Worm (Caenorhabditis elegans) whole organism, L2 larva: ENCODE data around the gene Y54G11A.19.

Experiments
- C34F6.9 ChIP-seq: fragments of 150-350 bp; optimal IDR thresholded peaks from 2 replicates; lab custom pipeline; 2014; ENCODE audit warnings: missing biosample characterization, missing genetic modification characterization
- F13H6.1 ChIP-seq: sonication (generic microtip); optimal IDR thresholded peaks from 2 replicates; lab custom pipeline; 2016; ENCODE audit warnings: missing genetic modification characterization, missing compliant biosample characterization
- Y55F3AM.14 ChIP-seq: fragments of 200-800 bp; sonication (Bioruptor generic); optimal IDR thresholded peaks from 2 replicates; lab custom pipeline; 2018; ENCODE audit warnings: mild to moderate bottlenecking, missing genetic modification characterization, missing compliant biosample characterization
- ZK546.5 ChIP-seq: sonication (generic microtip); optimal IDR thresholded peaks from 2 replicates; lab custom pipeline; 2017; ENCODE audit warnings: missing biosample characterization, missing genetic modification characterization
- aly-2 ChIP-seq: fragments of 150-350 bp; optimal IDR thresholded peaks from 2 replicates; lab custom pipeline; 2014; ENCODE audit warnings: missing biosample characterization, missing genetic modification characterization
- ama-1 ChIP-seq: fragments of 150-350 bp; optimal IDR thresholded peaks from 2 replicates; lab custom pipeline; 2018; ENCODE audit warnings: inconsistent platforms
- blmp-1 ChIP-seq: sonication (generic microtip); optimal IDR thresholded peaks from 2 replicates; lab custom pipeline; 2017; ENCODE audit warnings: missing genetic modification characterization, mild to moderate bottlenecking, missing compliant biosample characterization, antibody characterized with exemption, moderate library complexity; ENCODE audit not compliant: insufficient read depth
- ceh-16 ChIP-seq: fragments of 150-350 bp; optimal IDR thresholded peaks from 2 replicates; lab custom pipeline; 2014; ENCODE audit warnings: missing biosample characterization, missing genetic modification characterization
- crh-2 ChIP-seq: sonication (generic microtip); optimal IDR thresholded peaks from 2 replicates; lab custom pipeline; 2017; ENCODE audit warnings: missing biosample characterization, missing genetic modification characterization
- dmd-4 ChIP-seq: sonication (generic microtip); optimal IDR thresholded peaks from 2 replicates; lab custom pipeline; 2017; ENCODE audit warnings: missing biosample characterization, missing genetic modification characterization
- egl-27 ChIP-seq: sonication (generic microtip); optimal IDR thresholded peaks from 3 replicates; lab custom pipeline; 2017; ENCODE audit warnings: missing biosample characterization, missing genetic modification reagents, missing genetic modification characterization
- elt-1 ChIP-seq: fragments of 150-350 bp; optimal IDR thresholded peaks from 2 replicates; lab custom pipeline; 2014; ENCODE audit warnings: missing biosample characterization, missing genetic modification characterization
- fos-1 ChIP-seq: fragments of 150-350 bp; optimal IDR thresholded peaks from 2 replicates; lab custom pipeline; 2014; ENCODE audit warnings: missing biosample characterization, missing genetic modification characterization
- gmeb-1 ChIP-seq: fragments of 150-350 bp; optimal IDR thresholded peaks from 2 replicates; lab custom pipeline; 2014; ENCODE audit warnings: missing biosample characterization, missing genetic modification characterization
- lin-13 ChIP-seq: fragments of 150-350 bp; optimal IDR thresholded peaks from 2 replicates; lab custom pipeline; 2014; ENCODE audit warnings: missing biosample characterization, missing genetic modification reagents, missing genetic modification characterization
- lsy-2 ChIP-seq, 2 experiments: fragments of 150-350 bp in 1 of 2; sonication (generic microtip) in 1 of 2; optimal IDR thresholded peaks; 2 replicates each; lab custom pipeline; 2014 to 2017; ENCODE audit warnings: missing biosample characterization in 2 of 2, missing genetic modification characterization in 2 of 2
- mab-5 ChIP-seq: fragments of 150-350 bp; optimal IDR thresholded peaks from 2 replicates; lab custom pipeline; 2014; ENCODE audit warnings: missing biosample characterization, missing genetic modification characterization
- mbf-1 ChIP-seq: sonication (generic microtip); optimal IDR thresholded peaks from 2 replicates; lab custom pipeline; 2017; ENCODE audit warnings: missing biosample characterization, missing genetic modification characterization
- mdl-1 ChIP-seq, 2 experiments: fragments of 150-350 bp in 1 of 2; sonication (generic microtip) in 1 of 2; optimal IDR thresholded peaks; 2 replicates each; lab custom pipeline; 2017; ENCODE audit warnings: missing biosample characterization in 2 of 2, missing genetic modification characterization in 2 of 2
- nhr-11 ChIP-seq: fragments of 150-350 bp; optimal IDR thresholded peaks from 2 replicates; lab custom pipeline; 2014; ENCODE audit warnings: missing biosample characterization, missing genetic modification characterization
- nhr-129 ChIP-seq: fragments of 150-350 bp; optimal IDR thresholded peaks from 2 replicates; lab custom pipeline; 2014; ENCODE audit warnings: missing biosample characterization, missing genetic modification characterization
- nhr-21 ChIP-seq: fragments of 150-350 bp; optimal IDR thresholded peaks from 2 replicates; lab custom pipeline; 2014; ENCODE audit warnings: missing biosample characterization, missing genetic modification characterization
- nhr-23 ChIP-seq: fragments of 150-350 bp; optimal IDR thresholded peaks from 2 replicates; lab custom pipeline; 2014; ENCODE audit warnings: missing biosample characterization, missing genetic modification reagents, missing genetic modification characterization
- nhr-25 ChIP-seq: fragments of 150-350 bp; sonication (generic microtip); optimal IDR thresholded peaks from 3 replicates; lab custom pipeline; 2014; ENCODE audit warnings: missing biosample characterization, missing genetic modification characterization
- nhr-6 ChIP-seq: fragments of 150-350 bp; optimal IDR thresholded peaks from 2 replicates; lab custom pipeline; 2014; ENCODE audit warnings: missing biosample characterization, missing genetic modification characterization
- sem-4 ChIP-seq: fragments of 150-350 bp; optimal IDR thresholded peaks from 2 replicates; lab custom pipeline; 2014; ENCODE audit warnings: missing biosample characterization, missing genetic modification reagents, missing genetic modification characterization
- skn-1 ChIP-seq: sonication (generic microtip); optimal IDR thresholded peaks from 2 replicates; lab custom pipeline; 2017; ENCODE audit warnings: missing biosample characterization, missing genetic modification characterization
- sma-3 ChIP-seq: sonication (generic microtip); optimal IDR thresholded peaks from 2 replicates; lab custom pipeline; 2016; ENCODE audit warnings: missing genetic modification reagents, missing genetic modification characterization, missing compliant biosample characterization
- sma-9 ChIP-seq, 2 experiments: fragments of 150-350 bp in 1 of 2; sonication (generic microtip) in 1 of 2; optimal IDR thresholded peaks; 2 replicates each; lab custom pipeline; 2014 to 2016; ENCODE audit warnings: missing genetic modification characterization in 2 of 2, mild to moderate bottlenecking in 1 of 2, missing biosample characterization in 1 of 2, missing compliant biosample characterization in 1 of 2, missing genetic modification reagents in 1 of 2, moderate library complexity in 1 of 2
- snpc-4 ChIP-seq: fragments of 150-350 bp; optimal IDR thresholded peaks from 2 replicates; lab custom pipeline; 2014; ENCODE audit warnings: missing biosample characterization, missing genetic modification characterization
- unc-39 ChIP-seq: fragments of 150-350 bp; optimal IDR thresholded peaks from 2 replicates; lab custom pipeline; 2014; ENCODE audit warnings: missing biosample characterization, missing genetic modification characterization
- unc-55 ChIP-seq: fragments of 150-350 bp; sonication (generic microtip); optimal IDR thresholded peaks from 3 replicates; lab custom pipeline; 2014; ENCODE audit warnings: missing biosample characterization, missing genetic modification reagents, missing genetic modification characterization
- unc-62 ChIP-seq: fragments of 150-350 bp; optimal IDR thresholded peaks from 2 replicates; lab custom pipeline; 2014; ENCODE audit warnings: missing biosample characterization, missing genetic modification reagents, missing genetic modification characterization
- zag-1 ChIP-seq: fragments of 150-350 bp; optimal IDR thresholded peaks from 2 replicates; lab custom pipeline; 2014; ENCODE audit warnings: missing biosample characterization, missing genetic modification characterization
- ztf-4 ChIP-seq: fragments of 150-350 bp; optimal IDR thresholded peaks from 2 replicates; lab custom pipeline; 2014; ENCODE audit warnings: missing biosample characterization, missing genetic modification characterization

The Y54G11A.19 gene

ce11 chrII:14244457-14245254 lies 12.0 kb downstream of the Y54G11A.19 start:
- TF ChIP-seq unc-62: no peak
- TF ChIP-seq nhr-25 (tag; lab: Kevin White, UChicago): peak; percentile 19
- peak; percentile 22 for TF ChIP-seq snpc-4 (tag; lab: Kevin White, UChicago)
- peak; percentile 77 for TF ChIP-seq crh-2 (tag; lab: Kevin White, UChicago)
- no peak for TF ChIP-seq nhr-11
- TF ChIP-seq skn-1 (tag; lab: Kevin White, UChicago): no peak
- peak; percentile 73 for TF ChIP-seq unc-55 (GFP tag; lab: Kevin White, UChicago)
- peak; percentile 69 for TF ChIP-seq ama-1 (lab: Kevin White, UChicago)
- TF ChIP-seq nhr-21: peak; percentile 13
- TF ChIP-seq F13H6.1: peak; percentile 57
- no peak for TF ChIP-seq unc-39 (tag; lab: Kevin White, UChicago)
- TF ChIP-seq blmp-1 (tag; lab: Kevin White, UChicago): peak; percentile 64
- TF ChIP-seq C34F6.9 (tag; lab: Kevin White, UChicago): peak; percentile 88
- no peak for TF ChIP-seq ZK546.5 (tag; lab: Kevin White, UChicago)
- peak; percentile 61 for TF ChIP-seq fos-1 (tag; lab: Kevin White, UChicago)
- peak; percentile 56 for TF ChIP-seq lin-13 (GFP tag; lab: Kevin White, UChicago)
- peak; percentile 53 for TF ChIP-seq zag-1 (tag; lab: Kevin White, UChicago)
- TF ChIP-seq lsy-2 (tag; optimal IDR thresholded peaks at IDR 0.05; lab: Kevin White, UChicago): peak in 1 of 2 experiments; percentile 78
- TF ChIP-seq gmeb-1 (tag; lab: Kevin White, UChicago): peak; percentile 31
- peak; percentile 47 for TF ChIP-seq mdl-1 (tag; optimal IDR thresholded peaks at IDR 0.05; lab: Kevin White, UChicago)
- TF ChIP-seq sem-4 (tag; lab: Kevin White, UChicago): peak; percentile 12
- peak; percentile 78 for TF ChIP-seq nhr-129 (tag; lab: Kevin White, UChicago)
- TF ChIP-seq sma-9 (GFP tag; optimal IDR thresholded peaks at IDR 0.05; lab: Kevin White, UChicago): peak; percentile 33
- no peak for TF ChIP-seq sma-9 (tag; optimal IDR thresholded peaks at IDR 0.05; lab: Kevin White, UChicago)

DNA sequence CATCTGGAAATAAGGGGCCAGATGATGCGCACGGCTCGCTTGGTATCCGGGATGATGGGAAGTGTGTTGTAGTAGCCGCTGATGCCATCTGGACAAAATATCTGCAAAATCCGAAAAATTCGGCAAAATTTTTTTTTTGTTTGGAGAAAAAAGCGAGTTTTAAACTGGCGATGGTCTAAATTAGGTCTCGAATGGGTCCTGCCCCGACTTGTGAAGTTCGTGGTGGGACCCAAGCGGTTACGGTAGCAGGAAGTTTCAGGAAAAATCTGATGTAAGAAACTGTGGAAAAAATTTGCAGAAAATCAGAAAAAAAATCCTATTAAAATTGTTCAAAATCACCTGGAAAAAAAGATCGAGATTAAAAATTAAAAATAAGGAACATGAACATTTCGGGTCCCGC lies 13.2 kb downstream of the Y54G11A.19 start, which contains the start of gene jmjd-2:
jmjd-2 (minus strand) TSS at position 101 of the 400 bp plus-strand sequence.
- TF ChIP-seq ztf-4 (tag; lab: Kevin White, UChicago): no peak
- no peak for TF ChIP-seq nhr-129 (tag; lab: Kevin White, UChicago)
- no peak for TF ChIP-seq aly-2 (tag; lab: Kevin White, UChicago)
- no peak for TF ChIP-seq elt-1 (tag; lab: Kevin White, UChicago)
- no peak for TF ChIP-seq ZK546.5 (tag; lab: Kevin White, UChicago)
- TF ChIP-seq unc-62: no peak
- TF ChIP-seq Y55F3AM.14 (GFP tag; lab: Kevin White, UChicago): no peak
- no peak for TF ChIP-seq nhr-21
- TF ChIP-seq unc-55 (GFP tag; lab: Kevin White, UChicago): no peak
- no peak for TF ChIP-seq mab-5 (tag; lab: Kevin White, UChicago)
- no peak for TF ChIP-seq nhr-23 (tag; lab: Kevin White, UChicago)
- no peak for TF ChIP-seq ama-1 (lab: Kevin White, UChicago)

- TF ChIP-seq mdl-1 (tag; optimal IDR thresholded peaks at IDR 0.05; lab: Kevin White, UChicago) (no peak), nhr-6 (no peak), F13H6.1 (no peak), aly-2 (tag; lab: Kevin White, UChicago) (no peak), skn-1 (tag; lab: Kevin White, UChicago) (no peak), zag-1 (tag; lab: Kevin White, UChicago) (no peak), dmd-4 (tag; lab: Kevin White, UChicago) (no peak), egl-27 (tag; lab: Kevin White, UChicago) (no peak), ceh-16 (tag; lab: Kevin White, UChicago) (no peak), sem-4 (tag; lab: Kevin White, UChicago) (no peak), nhr-129 (tag; lab: Kevin White, UChicago) (no peak), crh-2 (tag; lab: Kevin White, UChicago) (no peak), ama-1 (lab: Kevin White, UChicago) (no peak), Y55F3AM.14 (GFP tag; lab: Kevin White, UChicago) (no peak), mbf-1 (tag; lab: Kevin White, UChicago) (no peak), sma-3 (GFP tag; lab: Kevin White, UChicago) (no peak)
Measured at ce11 chrII:14242259-14242658, 14.4 kb downstream of the Y54G11A.19 start.
